Worm (Caenorhabditis elegans) whole organism, late embryonic: Measurements from ENCODE around the gene R03G5.6.

ENCODE experiments used
- C08G9.2 ChIP-seq: sonication (generic microtip); optimal IDR thresholded peaks from 2 replicates; lab custom pipeline; 2016; ENCODE audit warnings: mild to moderate bottlenecking, missing genetic modification characterization, moderate library complexity, missing compliant biosample characterization
- K09A11.1 ChIP-seq: sonication (generic microtip); optimal IDR thresholded peaks from 2 replicates; lab custom pipeline; 2017; ENCODE audit warnings: antibody characterized with exemption, mild to moderate bottlenecking, missing genetic modification characterization, missing compliant biosample characterization; ENCODE audit not compliant: insufficient read depth
- T23F11.4 ChIP-seq: fragments of 200-800 bp; sonication (Bioruptor generic); optimal IDR thresholded peaks from 2 replicates; lab custom pipeline; 2018; ENCODE audit warnings: mild to moderate bottlenecking, missing genetic modification characterization, missing compliant biosample characterization
- Y22D7AL.16 ChIP-seq: sonication (generic microtip); optimal IDR thresholded peaks from 2 replicates; lab custom pipeline; 2016; ENCODE audit warnings: missing genetic modification characterization, missing compliant biosample characterization
- ceh-18 ChIP-seq: sonication (generic microtip); optimal IDR thresholded peaks from 2 replicates; lab custom pipeline; 2016; ENCODE audit warnings: missing genetic modification characterization, missing compliant biosample characterization
- ceh-2 ChIP-seq: sonication (generic microtip); optimal IDR thresholded peaks from 2 replicates; lab custom pipeline; 2016; ENCODE audit warnings: missing genotype, missing genetic modification characterization, missing compliant biosample characterization
- ceh-31 ChIP-seq: sonication (generic microtip); optimal IDR thresholded peaks from 2 replicates; lab custom pipeline; 2016; ENCODE audit warnings: missing genetic modification characterization, missing compliant biosample characterization
- ceh-6 ChIP-seq: fragments of 200-800 bp; sonication (Bioruptor generic); optimal IDR thresholded peaks from 2 replicates; lab custom pipeline; 2018; ENCODE audit warnings: mild to moderate bottlenecking, missing genetic modification characterization, missing compliant biosample characterization
- dmd-4 ChIP-seq: sonication (generic microtip); optimal IDR thresholded peaks from 2 replicates; lab custom pipeline; 2016; ENCODE audit warnings: borderline replicate concordance, missing genetic modification characterization, missing compliant biosample characterization
- elt-2 ChIP-seq: sonication (generic microtip); optimal IDR thresholded peaks from 2 replicates; lab custom pipeline; 2016; ENCODE audit warnings: missing genetic modification reagents, missing genetic modification characterization, missing compliant biosample characterization
- ets-4 ChIP-seq: sonication (generic microtip); optimal IDR thresholded peaks from 2 replicates; lab custom pipeline; 2016; ENCODE audit warnings: missing genetic modification characterization, missing compliant biosample characterization
- eyg-1 ChIP-seq: sonication (generic microtip); optimal IDR thresholded peaks from 2 replicates; lab custom pipeline; 2016; ENCODE audit warnings: missing genotype, missing genetic modification characterization, missing compliant biosample characterization
- fax-1 ChIP-seq: sonication (generic microtip); optimal IDR thresholded peaks from 2 replicates; lab custom pipeline; 2016; ENCODE audit warnings: missing genotype, missing genetic modification characterization, missing compliant biosample characterization
- fkh-10 ChIP-seq: fragments of 150-350 bp; optimal IDR thresholded peaks from 2 replicates; lab custom pipeline; 2014; ENCODE audit warnings: missing biosample characterization, missing genetic modification reagents, missing genetic modification characterization
- fkh-6 ChIP-seq: sonication (generic microtip); optimal IDR thresholded peaks from 2 replicates; lab custom pipeline; 2016; ENCODE audit warnings: missing genetic modification characterization, missing compliant biosample characterization
- gmeb-2 ChIP-seq: sonication (generic microtip); optimal IDR thresholded peaks from 2 replicates; lab custom pipeline; 2016; ENCODE audit warnings: missing genetic modification characterization, inconsistent platforms, missing compliant biosample characterization
- hlh-13 ChIP-seq: fragments of 200-800 bp; sonication (Bioruptor generic); optimal IDR thresholded peaks from 2 replicates; lab custom pipeline; 2018; ENCODE audit warnings: mild to moderate bottlenecking, missing genetic modification characterization, missing compliant biosample characterization
- hlh-15 ChIP-seq: sonication (generic microtip); optimal IDR thresholded peaks from 2 replicates; lab custom pipeline; 2016; ENCODE audit warnings: missing genetic modification characterization, missing compliant biosample characterization
- hlh-30 ChIP-seq: sonication (generic microtip); optimal IDR thresholded peaks from 2 replicates; lab custom pipeline; 2017; ENCODE audit warnings: antibody characterized with exemption, missing genetic modification characterization, missing compliant biosample characterization; ENCODE audit not compliant: insufficient read depth
- hlh-6 ChIP-seq: sonication (generic microtip); optimal IDR thresholded peaks from 2 replicates; lab custom pipeline; 2016; ENCODE audit warnings: missing genotype, missing genetic modification characterization, missing compliant biosample characterization
- hlh-8 ChIP-seq: sonication (generic microtip); optimal IDR thresholded peaks from 2 replicates; lab custom pipeline; 2016; ENCODE audit warnings: missing genotype, missing genetic modification characterization, missing compliant biosample characterization
- lim-6 ChIP-seq: sonication (generic microtip); optimal IDR thresholded peaks from 2 replicates; lab custom pipeline; 2016; ENCODE audit warnings: missing genetic modification characterization, missing compliant biosample characterization
- madf-2 ChIP-seq: sonication (generic microtip); optimal IDR thresholded peaks from 2 replicates; lab custom pipeline; 2017; ENCODE audit warnings: missing genetic modification characterization, missing compliant biosample characterization
- mec-3 ChIP-seq: sonication (generic microtip); optimal IDR thresholded peaks from 2 replicates; lab custom pipeline; 2016; ENCODE audit warnings: borderline replicate concordance, missing genetic modification characterization, missing compliant biosample characterization
- nfya-1 ChIP-seq: sonication (generic microtip); optimal IDR thresholded peaks from 2 replicates; lab custom pipeline; 2017; ENCODE audit warnings: missing genetic modification characterization, mild to moderate bottlenecking, missing compliant biosample characterization, antibody characterized with exemption, moderate library complexity
- odd-2 ChIP-seq: sonication (generic microtip); optimal IDR thresholded peaks from 2 replicates; lab custom pipeline; 2017; ENCODE audit warnings: antibody characterized with exemption, mild to moderate bottlenecking, missing genetic modification characterization, missing compliant biosample characterization
- pag-3 ChIP-seq: sonication (generic microtip); optimal IDR thresholded peaks from 2 replicates; lab custom pipeline; 2016; ENCODE audit warnings: missing compliant biosample characterization, missing genetic modification characterization, borderline replicate concordance
- pha-2 ChIP-seq: sonication (generic microtip); optimal IDR thresholded peaks from 2 replicates; lab custom pipeline; 2017; ENCODE audit warnings: mild to moderate bottlenecking, missing genetic modification characterization, missing compliant biosample characterization
- pha-4 ChIP-seq: fragments of 150-350 bp; optimal IDR thresholded peaks from 2 replicates; lab custom pipeline; 2018; ENCODE audit warnings: missing biosample characterization, missing genetic modification reagents, missing genetic modification characterization
- pros-1 ChIP-seq: fragments of 150-350 bp; optimal IDR thresholded peaks from 2 replicates; lab custom pipeline; 2014; ENCODE audit warnings: missing biosample characterization, missing genetic modification reagents, missing genetic modification characterization
- ref-2 ChIP-seq: sonication (generic microtip); optimal IDR thresholded peaks from 2 replicates; lab custom pipeline; 2016; ENCODE audit warnings: missing genetic modification characterization, missing compliant biosample characterization
- rnt-1 ChIP-seq: sonication (generic microtip); optimal IDR thresholded peaks from 2 replicates; lab custom pipeline; 2016; ENCODE audit warnings: missing genetic modification characterization, missing compliant biosample characterization
- sdc-2 ChIP-seq: sonication (generic microtip); optimal IDR thresholded peaks from 2 replicates; lab custom pipeline; 2016; ENCODE audit warnings: missing genotype, missing genetic modification characterization, missing compliant biosample characterization
- tbx-2 ChIP-seq: sonication (generic microtip); optimal IDR thresholded peaks from 2 replicates; lab custom pipeline; 2016; ENCODE audit warnings: missing genetic modification characterization, missing compliant biosample characterization
- tbx-7 ChIP-seq: sonication (generic microtip); optimal IDR thresholded peaks from 2 replicates; lab custom pipeline; 2016; ENCODE audit warnings: missing genotype, missing genetic modification characterization, missing compliant biosample characterization
- ttx-3 ChIP-seq: sonication (generic microtip); optimal IDR thresholded peaks from 2 replicates; lab custom pipeline; 2016; ENCODE audit warnings: missing genetic modification reagents, missing genetic modification characterization, missing compliant biosample characterization
- unc-42 ChIP-seq: sonication (generic microtip); optimal IDR thresholded peaks from 2 replicates; lab custom pipeline; 2016; ENCODE audit warnings: missing genotype, missing genetic modification characterization, missing compliant biosample characterization
- unc-55 ChIP-seq: sonication (generic microtip); optimal IDR thresholded peaks from 2 replicates; lab custom pipeline; 2017; ENCODE audit warnings: missing biosample characterization, missing genetic modification reagents, missing genetic modification characterization
- zip-5 ChIP-seq: sonication (generic microtip); optimal IDR thresholded peaks from 2 replicates; lab custom pipeline; 2016; ENCODE audit warnings: missing genetic modification characterization, missing compliant biosample characterization

Gene R03G5.6

ce11 chrX:7799680-7800079 lies 17.0 kb downstream of the R03G5.6 start, which contains the start of gene gpx-7:
Gene gpx-7, minus strand, starts transcription at chrX:7799780.
- TF ChIP-seq fkh-6 (no peak), ttx-3 (tag; lab: Kevin White, UChicago) (no peak), ceh-2 (tag; lab: Kevin White, UChicago) (no peak), ceh-6 (no peak), hlh-8 (no peak), Y22D7AL.16 (tag; lab: Kevin White, UChicago) (no peak), ets-4 (tag; lab: Kevin White, UChicago) (no peak), pag-3 (no peak), hlh-6 (no peak), pha-4 (no peak), odd-2 (no peak), fkh-10 (no peak), dmd-4 (no peak), mec-3 (tag; lab: Kevin White, UChicago) (no peak), hlh-15 (tag; lab: Kevin White, UChicago) (no peak), hlh-30 (tag; lab: Kevin White, UChicago) (no peak), eyg-1 (tag; lab: Kevin White, UChicago) (no peak), K09A11.1 (tag; lab: Kevin White, UChicago) (no peak), T23F11.4 (GFP tag; lab: Kevin White, UChicago) (no peak), pha-2 (no peak)

- TF ChIP-seq hlh-13 (GFP tag; lab: Kevin White, UChicago) (no peak), madf-2 (tag; lab: Kevin White, UChicago) (no peak), tbx-7 (tag; lab: Kevin White, UChicago) (peak; percentile 66), hlh-15 (tag; lab: Kevin White, UChicago) (no peak), ref-2 (tag; lab: Kevin White, UChicago) (peak; percentile 50), sdc-2 (tag; lab: Kevin White, UChicago) (no peak), unc-42 (tag; lab: Kevin White, UChicago) (peak; percentile 21), pros-1 (no peak), C08G9.2 (tag; lab: Kevin White, UChicago) (peak; percentile 88), hlh-8 (peak; percentile 48), ceh-31 (tag; lab: Kevin White, UChicago) (peak; percentile 86), ceh-18 (tag; lab: Kevin White, UChicago) (no peak), nfya-1 (tag; lab: Kevin White, UChicago) (no peak), gmeb-2 (no peak), ceh-2 (tag; lab: Kevin White, UChicago) (peak; percentile 79), fax-1 (tag; lab: Kevin White, UChicago) (peak; percentile 16), ets-4 (tag; lab: Kevin White, UChicago) (peak; percentile 79), tbx-2 (tag; lab: Kevin White, UChicago) (peak; percentile 85), unc-55 (GFP tag; lab: Kevin White, UChicago) (no peak), hlh-6 (no peak), lim-6 (tag; lab: Kevin White, UChicago) (peak; percentile 24), zip-5 (tag; lab: Kevin White, UChicago) (peak; percentile 62), elt-2 (tag; lab: Kevin White, UChicago) (peak; percentile 49), rnt-1 (peak; percentile 23), mec-3 (tag; lab: Kevin White, UChicago) (no peak)
- TF ChIP-seq, all 69 proteins: peak for 14
These were observed 18.3 kb downstream of the R03G5.6 start, which contains the start of gene adm-4 for ce11 chrX:7798248-7799020. Gene adm-4, minus strand, starts transcription at chrX:7798298.
